Fruit fly (Drosophila melanogaster): Measurements from ENCODE around the gene CG34140.

- TF ChIP-seq CrebA (GFP tag; optimal IDR thresholded peaks at IDR 0.05; ENCODE audit: borderline replicate concordance) (no peak), Hr83 (GFP tag; optimal IDR thresholded peaks at IDR 0.05; ENCODE audit: poor library complexity, severe bottlenecking) (no peak), GATAd (GFP tag; optimal IDR thresholded peaks at IDR 0.05) (no peak), sv (GFP tag; optimal IDR thresholded peaks at IDR 0.05) (no peak), HLH106 (tag; optimal IDR thresholded peaks at IDR 0.05) (no peak), dsf (GFP tag; optimal IDR thresholded peaks at IDR 0.05; ENCODE audit: borderline replicate concordance) (no peak), dmrt93B (GFP tag; optimal IDR thresholded peaks at IDR 0.05) (no peak), jim (GFP tag; optimal IDR thresholded peaks at IDR 0.05) (no peak), N (GFP tag; optimal IDR thresholded peaks at IDR 0.05) (no peak), ey (GFP tag; optimal IDR thresholded peaks at IDR 0.05) (no peak)
Measured at dm6 chr3L:231504-231903, 47.3 kb upstream of the CG34140 start, which contains the start of gene CG42846.
